Fruit fly (Drosophila melanogaster): Measurements from ENCODE around the gene Wnt10.

Wnt10 gene

DNA sequence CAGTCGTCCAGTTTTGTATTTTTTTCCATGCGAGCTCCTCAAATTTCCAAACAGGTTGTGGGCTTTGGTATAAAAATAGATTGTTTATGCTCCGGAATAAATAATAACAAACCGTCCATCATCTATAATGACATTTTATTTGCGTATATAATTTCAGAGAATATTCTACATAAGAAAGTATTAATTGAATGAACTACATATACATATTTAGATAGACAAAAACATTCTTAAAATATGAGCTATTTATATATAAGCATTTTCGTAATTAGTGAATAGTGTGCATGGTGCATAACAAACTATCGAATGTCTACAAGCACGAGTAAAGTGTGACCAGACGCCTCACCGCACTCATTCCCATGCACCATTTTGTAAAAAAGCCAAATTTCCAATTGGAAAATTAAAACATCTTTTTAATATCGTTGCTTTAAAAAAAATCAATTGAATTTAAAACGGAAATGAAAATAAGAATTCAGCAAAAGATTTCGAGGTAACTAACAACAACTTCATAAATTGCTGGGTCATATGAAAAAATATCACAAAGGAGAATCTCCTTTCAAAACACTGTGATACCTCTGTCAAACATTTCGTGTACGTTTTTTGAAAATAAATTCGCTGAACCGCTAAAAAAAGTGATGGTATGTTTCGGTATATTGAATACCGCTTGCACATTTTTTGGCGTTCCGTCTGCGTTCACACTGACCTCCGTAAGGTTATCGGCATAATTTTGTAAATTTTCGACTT is 63.3 kb downstream of the Wnt10 start, which contains the start of gene muc (continued):
- TF ChIP-seq H15 (GFP tag; IDR thresholded peaks at IDR 0.05) (no peak), phol (tag; optimal IDR thresholded peaks at IDR 0.05) (peak; percentile 92), Rfx (GFP tag; IDR thresholded peaks at IDR 0.05) (peak; percentile 64), tio (GFP tag; optimal IDR thresholded peaks at IDR 0.05) (peak; percentile 42), CG10462 (GFP tag; optimal IDR thresholded peaks at IDR 0.05) (no peak), CG12219 (GFP tag; optimal IDR thresholded peaks at IDR 0.05) (no peak), z (GFP tag; IDR thresholded peaks at IDR 0.05) (no peak), CG9727 (GFP tag; optimal IDR thresholded peaks at IDR 0.05) (peak; percentile 11), CG1602 (GFP tag; optimal IDR thresholded peaks at IDR 0.05) (peak; percentile 31), Xrp1 (GFP tag; IDR thresholded peaks at IDR 0.05) (peak; percentile 41; the same call in 1 of the 2 replicates), Antp (GFP tag; optimal IDR thresholded peaks at IDR 0.05) (peak; percentile 46), Xbp1 (GFP tag; optimal IDR thresholded peaks at IDR 0.05) (peak; percentile 54), ERR (GFP tag; optimal IDR thresholded peaks at IDR 0.05) (no peak), CG13123 (GFP tag; optimal IDR thresholded peaks at IDR 0.05) (no peak), sna (GFP tag; IDR thresholded peaks at IDR 0.05; ENCODE audit: partially characterized antibody) (no peak), dmrt99B (tag; optimal IDR thresholded peaks at IDR 0.05) (peak; percentile 31), Optix (GFP tag; IDR thresholded peaks at IDR 0.05) (no peak), mirr (GFP tag; optimal IDR thresholded peaks at IDR 0.05) (no peak), HLHmδ (GFP tag; optimal IDR thresholded peaks at IDR 0.05) (no peak), sug (tag; optimal IDR thresholded peaks at IDR 0.05) (no peak), cwo (GFP tag; optimal IDR thresholded peaks at IDR 0.05) (no peak), CG11398 (GFP tag; optimal IDR thresholded peaks at IDR 0.05) (no peak), CG43689 (GFP tag; IDR thresholded peaks at IDR 0.05) (no peak), Bgb (GFP tag; IDR thresholded peaks at IDR 0.05; ENCODE audit: partially characterized antibody) (peak; percentile 61), CG16863 (GFP tag; optimal IDR thresholded peaks at IDR 0.05) (no peak), CG18764 (GFP tag; optimal IDR thresholded peaks at IDR 0.05) (peak; percentile 7), CG18262 (tag; optimal IDR thresholded peaks at IDR 0.05) (peak; percentile 29), unc-4 (GFP tag; IDR thresholded peaks at IDR 0.05; ENCODE audit: partially characterized antibody) (peak; percentile 56), zfh2 (GFP tag; optimal IDR thresholded peaks at IDR 0.05) (peak; percentile 41), CG11696 (GFP tag; IDR thresholded peaks at IDR 0.05) (0 out of 2 replicates have a peak, but pooled peaks have one; percentile 16), cg (GFP tag; optimal IDR thresholded peaks at IDR 0.05) (no peak), emc (GFP tag; optimal IDR thresholded peaks at IDR 0.05) (no peak), Atf-2 (GFP tag; optimal IDR thresholded peaks at IDR 0.05) (no peak), da (GFP tag; optimal IDR thresholded peaks at IDR 0.05) (no peak), CG3847 (GFP tag; IDR thresholded peaks at IDR 0.05) (peak; percentile 48; the same call in 1 of the 2 replicates), hbn (GFP tag; IDR thresholded peaks at IDR 0.05; ENCODE audit: partially characterized antibody) (peak; percentile 36; the same call in 1 of the 2 replicates), Hr39 (optimal IDR thresholded peaks at IDR 0.05) (no peak), CG2202 (tag; optimal IDR thresholded peaks at IDR 0.05) (no peak), stc (GFP tag; IDR thresholded peaks at IDR 0.05) (no peak), Rx (GFP tag; IDR thresholded peaks at IDR 0.05) (no peak), Taf1 (GFP tag; IDR thresholded peaks at IDR 0.05) (no peak), B-H2 (GFP tag; optimal IDR thresholded peaks at IDR 0.05) (peak; percentile 33), ranshi (GFP tag; IDR thresholded peaks at IDR 0.05) (peak; percentile 24; the same call in 1 of the 2 replicates), CG4282 (GFP tag; optimal IDR thresholded peaks at IDR 0.05) (no peak), sob (GFP tag; IDR thresholded peaks at IDR 0.05) (peak; percentile 47; the same call in 1 of the 2 replicates), al (GFP tag; IDR thresholded peaks at IDR 0.05) (no peak), Ssrp (tag; optimal IDR thresholded peaks at IDR 0.05) (peak; percentile 39), CG6654 (GFP tag; optimal IDR thresholded peaks at IDR 0.05) (no peak), MESR4 (GFP tag; optimal IDR thresholded peaks at IDR 0.05) (no peak), CG1603 (tag; optimal IDR thresholded peaks at IDR 0.05) (peak; percentile 70)
